Worm (Caenorhabditis elegans): ENCODE measurements around the gene F54C9.7.

- TF ChIP-seq scrt-1 (GFP tag; IDR thresholded peaks at IDR 0.05) = no peak
- TF ChIP-seq ama-1 (optimal IDR thresholded peaks at IDR 0.05) = no peak
- TF ChIP-seq hnd-1 (tag; optimal IDR thresholded peaks at IDR 0.05) = no peak
- no peak for TF ChIP-seq ets-7 (tag; optimal IDR thresholded peaks at IDR 0.05)
- TF ChIP-seq ceh-13 (GFP tag; optimal IDR thresholded peaks at IDR 0.05) = no peak
- TF ChIP-seq pes-1 (GFP tag; IDR thresholded peaks at IDR 0.05) = no peak
- TF ChIP-seq hmg-4 (GFP tag; optimal IDR thresholded peaks at IDR 0.05) = no peak
- no peak for TF ChIP-seq flt-1 (GFP tag; IDR thresholded peaks at IDR 0.05)
- no peak for TF ChIP-seq tbx-11 (GFP tag; IDR thresholded peaks at IDR 0.05)
Measured at ce11 chrII:8599214-8599613, 26.1 kb downstream of the F54C9.7 start, which contains the start of gene F28C6.5.
